Fruit fly (Drosophila melanogaster) whole organism, pupa: ENCODE results near the gene Obp93a.

Experiments used
- CG10348 ChIP-seq: fragments of 200-800 bp; sonication (Bioruptor generic); IDR thresholded peaks from 2 replicates; pipeline ENCODE4 v1.3.6; 2022; ENCODE audit warnings: missing biosample characterization, missing genetic modification characterization
- CG12605 ChIP-seq: fragments of 200-800 bp; sonication (Bioruptor generic); IDR thresholded peaks from 2 replicates; pipeline ENCODE4 v1.3.6; 2022; ENCODE audit warnings: missing biosample characterization, missing genetic modification characterization
- CG13204 ChIP-seq: fragments of 200-800 bp; sonication (Bioruptor generic); optimal IDR thresholded peaks from 2 replicates; lab custom pipeline; 2018; ENCODE audit warnings: missing biosample characterization, mild to moderate bottlenecking, missing genetic modification characterization, moderate library complexity
- CG14655 ChIP-seq: fragments of 200-800 bp; sonication (Bioruptor generic); optimal IDR thresholded peaks from 3 replicates; lab custom pipeline; 2017; ENCODE audit warnings: mild to moderate bottlenecking, missing biosample characterization, missing genetic modification reagents, missing genetic modification characterization
- CG15710 ChIP-seq: fragments of 200-800 bp; sonication (Bioruptor generic); optimal IDR thresholded peaks from 2 replicates; lab custom pipeline; 2018; ENCODE audit warnings: missing biosample characterization, mild to moderate bottlenecking, missing genetic modification characterization, moderate library complexity
- CG17806 ChIP-seq: fragments of 200-800 bp; sonication (Bioruptor generic); optimal IDR thresholded peaks from 2 replicates; lab custom pipeline; 2018; ENCODE audit warnings: missing biosample characterization, mild to moderate bottlenecking, missing genetic modification characterization, moderate library complexity
- CG32121 ChIP-seq: fragments of 200-800 bp; sonication (Bioruptor generic); IDR thresholded peaks from 2 replicates; pipeline ENCODE4 v1.3.6; 2022; ENCODE audit warnings: missing biosample characterization, missing genetic modification characterization
- CG34367 ChIP-seq: fragments of 200-800 bp; sonication (Bioruptor generic); optimal IDR thresholded peaks from 2 replicates; lab custom pipeline; 2018; ENCODE audit warnings: missing biosample characterization, mild to moderate bottlenecking, missing genetic modification characterization
- CG4496 ChIP-seq: fragments of 200-800 bp; sonication (Bioruptor generic); IDR thresholded peaks from 3 replicates; pipeline ENCODE4 v1.3.6; 2022; ENCODE audit warnings: missing biosample characterization, missing genetic modification characterization
- CG8159 ChIP-seq: fragments of 200-800 bp; sonication (Bioruptor generic); optimal IDR thresholded peaks from 3 replicates; lab custom pipeline; 2018; ENCODE audit warnings: missing biosample characterization, mild to moderate bottlenecking, missing genetic modification characterization, moderate library complexity
- CG8301 ChIP-seq: fragments of 200-800 bp; sonication (Bioruptor generic); optimal IDR thresholded peaks from 2 replicates; lab custom pipeline; 2018; ENCODE audit warnings: missing biosample characterization, mild to moderate bottlenecking, missing genetic modification characterization
- CG9948 ChIP-seq: fragments of 200-800 bp; sonication (Bioruptor generic); optimal IDR thresholded peaks from 2 replicates; lab custom pipeline; 2018; ENCODE audit warnings: missing biosample characterization, mild to moderate bottlenecking, missing genetic modification characterization, moderate library complexity
- D1 ChIP-seq: fragments of 200-800 bp; sonication (Bioruptor generic); optimal IDR thresholded peaks from 2 replicates; lab custom pipeline; 2018; ENCODE audit warnings: missing biosample characterization, mild to moderate bottlenecking, missing genetic modification characterization, moderate library complexity
- EcR ChIP-seq: fragments of 200-800 bp; sonication (Bioruptor generic); optimal IDR thresholded peaks from 3 replicates; lab custom pipeline; 2019; ENCODE audit warnings: missing biosample characterization, missing genetic modification characterization, mild to moderate bottlenecking, moderate library complexity, missing genetic modification reagents
- Ets98B ChIP-seq: fragments of 200-800 bp; sonication (Bioruptor generic); IDR thresholded peaks from 2 replicates; pipeline ENCODE4 v1.3.6; 2022; ENCODE audit warnings: missing biosample characterization, missing genetic modification characterization
- Pif1A ChIP-seq: fragments of 200-800 bp; sonication (Bioruptor generic); optimal IDR thresholded peaks from 3 replicates; lab custom pipeline; 2016; ENCODE audit warnings: missing biosample characterization, missing genetic modification characterization
- Pif1B ChIP-seq: fragments of 200-800 bp; sonication (Bioruptor generic); optimal IDR thresholded peaks from 3 replicates; lab custom pipeline; 2016; ENCODE audit warnings: missing biosample characterization, missing genetic modification characterization
- Snoo ChIP-seq: fragments of 200-800 bp; sonication (Bioruptor generic); optimal IDR thresholded peaks from 3 replicates; lab custom pipeline; 2017; ENCODE audit warnings: missing biosample characterization, mild to moderate bottlenecking, missing genetic modification characterization, inconsistent platforms
- fd96Ca ChIP-seq: fragments of 200-800 bp; sonication (Bioruptor generic); IDR thresholded peaks from 3 replicates; pipeline ENCODE4 v1.3.6; 2022; ENCODE audit warnings: missing biosample characterization, missing genetic modification characterization
- gl ChIP-seq: fragments of 200-800 bp; sonication (Bioruptor generic); optimal IDR thresholded peaks from 2 replicates; lab custom pipeline; 2018; ENCODE audit warnings: missing biosample characterization, mild to moderate bottlenecking, missing genetic modification characterization
- rn ChIP-seq: fragments of 200-800 bp; sonication (Bioruptor generic); IDR thresholded peaks from 2 replicates; pipeline ENCODE4 v1.3.6; 2022; ENCODE audit warnings: missing biosample characterization, missing genetic modification characterization

The Obp93a gene

dm6 chr3R:21097160-21097559 lies 32.4 kb downstream of the Obp93a start:
- TF ChIP-seq CG8301 (tag; lab: Kevin White, UChicago) (no peak), CG32121 (GFP tag; lab: Robert Waterston, UW) (no peak), rn (no peak), CG14655 (no peak), D1 (no peak), fd96Ca (no peak), Pif1B (GFP tag; lab: Kevin White, UChicago) (no peak), Pif1A (GFP tag; lab: Kevin White, UChicago) (no peak), CG34367 (no peak), Snoo (tag; lab: Kevin White, UChicago) (no peak)

- peak; percentile 10; the same call in 1 of the 2 replicates for TF ChIP-seq Ets98B (GFP tag; lab: Robert Waterston, UW)
- no peak for TF ChIP-seq CG10348 (GFP tag; lab: Robert Waterston, UW)
- TF ChIP-seq fd96Ca, result peak; percentile 36; the same call in 2 of the 3 replicates
These were observed 32.9 kb downstream of the Obp93a start for dm6 chr3R:21096532-21097143.

- TF ChIP-seq Pif1A (GFP tag; lab: Kevin White, UChicago) (no peak), Pif1B (GFP tag; lab: Kevin White, UChicago) (no peak), CG17806 (tag; lab: Kevin White, UChicago) (no peak), CG9948 (tag; lab: Kevin White, UChicago) (no peak), CG8159 (tag; lab: Kevin White, UChicago) (no peak), CG4496 (GFP tag; lab: Robert Waterston, UW) (no peak)
These were observed 35.2 kb downstream of the Obp93a start for dm6 chr3R:21094292-21094691.

- no peak for TF ChIP-seq D1
- TF ChIP-seq CG17806 (tag; lab: Kevin White, UChicago), result no peak
- TF ChIP-seq fd96Ca, result no peak
- TF ChIP-seq CG8159 (tag; lab: Kevin White, UChicago), result no peak
- no peak for TF ChIP-seq CG15710 (tag; lab: Kevin White, UChicago)
- TF ChIP-seq Ets98B (GFP tag; lab: Robert Waterston, UW), result no peak
- no peak for TF ChIP-seq Pif1A (GFP tag; lab: Kevin White, UChicago)
- no peak for TF ChIP-seq gl
- no peak for TF ChIP-seq Snoo (tag; lab: Kevin White, UChicago)
- TF ChIP-seq CG9948 (tag; lab: Kevin White, UChicago), result no peak
- no peak for TF ChIP-seq CG34367
- no peak for TF ChIP-seq CG32121 (GFP tag; lab: Robert Waterston, UW)
- no peak for TF ChIP-seq CG10348 (GFP tag; lab: Robert Waterston, UW)
These were observed 36.7 kb downstream of the Obp93a start for dm6 chr3R:21092829-21093228.

dm6 chr3R:21092036-21092435 lies 37.5 kb downstream of the Obp93a start:
- TF ChIP-seq CG8159 (tag; lab: Kevin White, UChicago) (no peak), EcR (GFP tag; lab: Kevin White, UChicago) (peak; percentile 64)

- TF ChIP-seq CG32121 (GFP tag; lab: Robert Waterston, UW), result no peak
- TF ChIP-seq EcR (GFP tag; lab: Kevin White, UChicago), result no peak
- TF ChIP-seq CG4496 (GFP tag; lab: Robert Waterston, UW), result peak; percentile 40; the same call in 1 of the 3 replicates
These were observed 38.0 kb downstream of the Obp93a start for dm6 chr3R:21091500-21091899.

dm6 chr3R:21090230-21091021 lies 39.1 kb downstream of the Obp93a start:
- TF ChIP-seq EcR (GFP tag; lab: Kevin White, UChicago), result peak; percentile 62
- no peak for TF ChIP-seq CG8301 (tag; lab: Kevin White, UChicago)
- peak; percentile 20 for TF ChIP-seq CG13204 (GFP tag; lab: Kevin White, UChicago)
- TF ChIP-seq, all 21 proteins: peak for 2

dm6 chr3R:21089416-21089815 lies 40.1 kb downstream of the Obp93a start:
- TF ChIP-seq Ets98B (GFP tag; lab: Robert Waterston, UW), result peak; percentile 27; the same call in 1 of the 2 replicates
- TF ChIP-seq Pif1B (GFP tag; lab: Kevin White, UChicago), result peak; percentile 64
- no peak for TF ChIP-seq EcR (GFP tag; lab: Kevin White, UChicago)
- TF ChIP-seq Pif1A (GFP tag; lab: Kevin White, UChicago), result peak; percentile 60
- no peak for TF ChIP-seq CG13204 (GFP tag; lab: Kevin White, UChicago)
- TF ChIP-seq D1, result no peak
- TF ChIP-seq Snoo (tag; lab: Kevin White, UChicago), result peak; percentile 43
- peak; percentile 32 for TF ChIP-seq CG8159 (tag; lab: Kevin White, UChicago)
- peak; percentile 41 for TF ChIP-seq CG34367
- no peak for TF ChIP-seq CG14655
- no peak for TF ChIP-seq CG10348 (GFP tag; lab: Robert Waterston, UW)
- no peak for TF ChIP-seq CG17806 (tag; lab: Kevin White, UChicago)
- TF ChIP-seq CG32121 (GFP tag; lab: Robert Waterston, UW), result peak; percentile 29; the same call in 1 of the 2 replicates
- TF ChIP-seq CG8301 (tag; lab: Kevin White, UChicago), result no peak
- TF ChIP-seq rn, result no peak
- no peak for TF ChIP-seq CG15710 (tag; lab: Kevin White, UChicago)
- TF ChIP-seq fd96Ca, result peak; percentile 42; the same call in 1 of the 3 replicates
- 0 out of 2 replicates have a peak, but pooled peaks have one; percentile 31 for TF ChIP-seq CG12605 (GFP tag; lab: Robert Waterston, UW)
- TF ChIP-seq CG4496 (GFP tag; lab: Robert Waterston, UW), result peak; percentile 54; the same call in 1 of the 3 replicates
- peak; percentile 12 for TF ChIP-seq gl
- TF ChIP-seq CG9948 (tag; lab: Kevin White, UChicago), result no peak
